Fruit fly (Drosophila melanogaster) whole organism, embryonic: Measurements from ENCODE around the gene Sec24CD.
A peak's percentile ranks its signal among the peaks of the same experiment; 100 is the strongest.

Experiments used
- B-H2 ChIP-seq: fragments of 200-800 bp; sonication (Bioruptor generic); optimal IDR thresholded peaks from 2 replicates; lab custom pipeline; 2018; ENCODE audit warnings: missing biosample characterization, mild to moderate bottlenecking, missing genetic modification characterization
- CG11456 ChIP-seq: fragments of 200-800 bp; sonication (Bioruptor generic); IDR thresholded peaks from 3 replicates; pipeline ENCODE4 v1.3.6; 2022; ENCODE audit warnings: missing biosample characterization, missing genetic modification characterization
- CG11696 ChIP-seq: fragments of 200-800 bp; sonication (Bioruptor generic); IDR thresholded peaks from 2 replicates; pipeline ENCODE4 v1.3.6; 2022; ENCODE audit warnings: missing biosample characterization, missing genetic modification characterization
- CG14965 ChIP-seq: fragments of 200-800 bp; sonication (Bioruptor generic); optimal IDR thresholded peaks from 2 replicates; lab custom pipeline; 2016; ENCODE audit warnings: missing biosample characterization, missing genetic modification characterization, borderline replicate concordance
- CG17912 ChIP-seq: fragments of 200-800 bp; sonication (Bioruptor generic); optimal IDR thresholded peaks from 2 replicates; lab custom pipeline; 2018; ENCODE audit warnings: missing biosample characterization, mild to moderate bottlenecking, missing genetic modification characterization
- CG30403 ChIP-seq: fragments of 200-800 bp; sonication (Bioruptor generic); optimal IDR thresholded peaks from 3 replicates; lab custom pipeline; 2016; ENCODE audit warnings: missing biosample characterization, missing genetic modification characterization
- CG31441 ChIP-seq: fragments of 200-800 bp; sonication (Bioruptor generic); IDR thresholded peaks from 2 replicates; pipeline ENCODE4 v1.3.6; 2022; ENCODE audit warnings: missing biosample characterization, missing genetic modification characterization
- CG6689 ChIP-seq: fragments of 200-800 bp; sonication (Bioruptor generic); IDR thresholded peaks from 2 replicates; pipeline ENCODE4 v1.3.6; 2022; ENCODE audit warnings: missing biosample characterization, missing genetic modification characterization
- CG7372 ChIP-seq: fragments of 200-800 bp; sonication (Bioruptor generic); IDR thresholded peaks from 2 replicates; pipeline ENCODE4 v1.3.6; 2022; ENCODE audit warnings: missing biosample characterization, missing genetic modification characterization
- CG7786 ChIP-seq: fragments of 200-800 bp; sonication (Bioruptor generic); optimal IDR thresholded peaks from 2 replicates; lab custom pipeline; 2016; ENCODE audit warnings: missing biosample characterization, missing genetic modification characterization
- CG7963 ChIP-seq: fragments of 200-800 bp; sonication (Bioruptor generic); IDR thresholded peaks from 3 replicates; pipeline ENCODE4 v1.3.6; 2022; ENCODE audit warnings: missing biosample characterization, missing genetic modification characterization; ENCODE audit not compliant: partially characterized antibody
- CG8944 ChIP-seq: fragments of 200-800 bp; sonication (Bioruptor generic); optimal IDR thresholded peaks from 3 replicates; lab custom pipeline; 2016; ENCODE audit warnings: missing biosample characterization, missing genetic modification characterization
- CG9727 ChIP-seq: fragments of 200-800 bp; sonication (Bioruptor generic); optimal IDR thresholded peaks from 3 replicates; lab custom pipeline; 2017; ENCODE audit warnings: missing biosample characterization, mild to moderate bottlenecking, missing genetic modification characterization
- Chrac-16 ChIP-seq: fragments of 200-800 bp; sonication (Bioruptor generic); optimal IDR thresholded peaks from 3 replicates; lab custom pipeline; 2016; ENCODE audit warnings: missing biosample characterization, missing genetic modification characterization
- CrebB ChIP-seq: fragments of 200-800 bp; sonication (Bioruptor generic); optimal IDR thresholded peaks from 3 replicates; lab custom pipeline; 2018; ENCODE audit warnings: missing biosample characterization, mild to moderate bottlenecking, missing genetic modification characterization
- D19A ChIP-seq: fragments of 200-800 bp; optimal IDR thresholded peaks from 3 replicates; lab custom pipeline; 2019; ENCODE audit warnings: missing biosample characterization, mild to moderate bottlenecking, missing genetic modification characterization, moderate library complexity
- Dad ChIP-seq: fragments of 200-800 bp; sonication (Bioruptor generic); optimal IDR thresholded peaks from 3 replicates; lab custom pipeline; 2016; ENCODE audit warnings: missing biosample characterization, missing genetic modification characterization
- Ets65A ChIP-seq: fragments of 200-800 bp; sonication (Bioruptor generic); peaks from one replicate; lab custom pipeline; 2016; ENCODE audit warnings: missing biosample characterization, missing genetic modification characterization
- HLH54F ChIP-seq: fragments of 200-800 bp; sonication (Bioruptor generic); optimal IDR thresholded peaks from 3 replicates; lab custom pipeline; 2016; ENCODE audit warnings: missing biosample characterization, missing genetic modification characterization
- HmgD ChIP-seq: fragments of 200-800 bp; sonication (Bioruptor generic); optimal IDR thresholded peaks from 3 replicates; lab custom pipeline; 2016; ENCODE audit warnings: missing biosample characterization, missing genetic modification characterization
- Hsf ChIP-seq: fragments of 200-800 bp; sonication (Bioruptor generic); optimal IDR thresholded peaks from 3 replicates; lab custom pipeline; 2016; ENCODE audit warnings: missing biosample characterization, missing genetic modification characterization
- MBD-R2 ChIP-seq: fragments of 200-800 bp; sonication (Bioruptor generic); IDR thresholded peaks from 2 replicates; pipeline ENCODE4 v1.3.6; 2022; ENCODE audit warnings: missing biosample characterization, missing genetic modification characterization
- Mes4 ChIP-seq: fragments of 200-800 bp; sonication (Bioruptor generic); optimal IDR thresholded peaks from 2 replicates; lab custom pipeline; 2016; ENCODE audit warnings: missing biosample characterization, missing genetic modification characterization
- Optix ChIP-seq: fragments of 200-800 bp; sonication (Bioruptor generic); IDR thresholded peaks from 3 replicates; pipeline ENCODE4 v1.3.6; 2022; ENCODE audit warnings: missing biosample characterization, missing genetic modification characterization
- Ravus ChIP-seq: fragments of 200-800 bp; sonication (Bioruptor generic); IDR thresholded peaks from 2 replicates; pipeline ENCODE4 v1.3.6; 2022; ENCODE audit warnings: missing biosample characterization, missing genetic modification characterization
- Sox100B ChIP-seq: fragments of 200-800 bp; sonication (Bioruptor generic); optimal IDR thresholded peaks from 3 replicates; lab custom pipeline; 2018; ENCODE audit warnings: missing biosample characterization, mild to moderate bottlenecking, missing genetic modification characterization
- TFAM ChIP-seq: fragments of 200-800 bp; sonication (Bioruptor generic); optimal IDR thresholded peaks from 2 replicates; lab custom pipeline; 2017; ENCODE audit warnings: missing biosample characterization, missing genetic modification characterization, inconsistent platforms
- Vsx1 ChIP-seq: fragments of 200-800 bp; sonication (Bioruptor generic); optimal IDR thresholded peaks from 2 replicates; lab custom pipeline; 2017; ENCODE audit warnings: missing biosample characterization, mild to moderate bottlenecking, missing genetic modification characterization, missing genetic modification reagents
- chinmo ChIP-seq: fragments of 200-800 bp; sonication (Bioruptor generic); IDR thresholded peaks from 4 replicates; pipeline ENCODE4 v1.3.6; 2022; ENCODE audit warnings: missing biosample characterization, missing genetic modification characterization; ENCODE audit not compliant: partially characterized antibody
- croc ChIP-seq: fragments of 200-800 bp; sonication (Bioruptor generic); conservative IDR thresholded peaks from 3 replicates; pipeline ENCODE4 v1.3.6; 2022; ENCODE audit warnings: missing biosample characterization, missing genetic modification characterization
- crp ChIP-seq, 2 experiments: fragments of 200-800 bp; sonication (Bioruptor generic); optimal IDR thresholded peaks; 2 replicates in 1 of 2; 3 replicates in 1 of 2; lab custom pipeline; 2017; ENCODE audit warnings: missing biosample characterization in 2 of 2, missing genetic modification characterization in 2 of 2, mild to moderate bottlenecking in 1 of 2, moderate library complexity in 1 of 2
- dmrt11E ChIP-seq: fragments of 200-800 bp; sonication (Bioruptor generic); optimal IDR thresholded peaks from 3 replicates; lab custom pipeline; 2018; ENCODE audit warnings: missing biosample characterization, mild to moderate bottlenecking, missing genetic modification characterization, moderate library complexity
- dmrt99B ChIP-seq: fragments of 200-800 bp; sonication (Bioruptor generic); optimal IDR thresholded peaks from 2 replicates; lab custom pipeline; 2018; ENCODE audit warnings: missing biosample characterization, mild to moderate bottlenecking, missing genetic modification characterization, moderate library complexity
- ems ChIP-seq: fragments of 200-800 bp; sonication (Bioruptor generic); optimal IDR thresholded peaks from 3 replicates; lab custom pipeline; 2016; ENCODE audit warnings: missing biosample characterization, missing genetic modification characterization
- ewg ChIP-seq: fragments of 200-800 bp; sonication (Bioruptor generic); optimal IDR thresholded peaks from 3 replicates; lab custom pipeline; 2017; ENCODE audit warnings: mild to moderate bottlenecking, missing biosample characterization, missing genetic modification reagents, missing genetic modification characterization
- fd96Cb ChIP-seq: fragments of 200-800 bp; sonication (Bioruptor generic); optimal IDR thresholded peaks from 2 replicates; lab custom pipeline; 2018; ENCODE audit warnings: missing biosample characterization, mild to moderate bottlenecking, missing genetic modification characterization, moderate library complexity
- gem ChIP-seq: fragments of 200-800 bp; sonication (Bioruptor generic); optimal IDR thresholded peaks from 2 replicates; lab custom pipeline; 2019; ENCODE audit warnings: missing biosample characterization, mild to moderate bottlenecking, missing genetic modification characterization, moderate library complexity
- gsb-n ChIP-seq: fragments of 200-800 bp; sonication (Bioruptor generic); optimal IDR thresholded peaks from 3 replicates; lab custom pipeline; 2018; ENCODE audit warnings: missing biosample characterization, mild to moderate bottlenecking, missing genetic modification characterization
- lbe ChIP-seq: fragments of 200-800 bp; sonication (Bioruptor generic); optimal IDR thresholded peaks from 2 replicates; lab custom pipeline; 2016; ENCODE audit warnings: missing biosample characterization, mild to moderate bottlenecking, missing genetic modification characterization
- pan ChIP-seq, 4 experiments: fragments of >200 bp in 3 of 4; fragments of 200-800 bp in 1 of 4; sonication (Bioruptor generic) in 1 of 4; optimal IDR thresholded peaks in 3 of 4; IDR thresholded peaks in 1 of 4; 2 replicates each; pipeline versions ENCODE4 v1.3.6 to Lab custom; 2017 to 2022; ENCODE audit warnings: missing biosample characterization in 2 of 4, missing genetic modification characterization in 2 of 4, mixed read lengths in 1 of 4
- prd ChIP-seq, 3 experiments: fragments of >200 bp in 2 of 3; fragments of 200-800 bp in 1 of 3; sonication (Bioruptor generic) in 1 of 3; optimal IDR thresholded peaks in 2 of 3; IDR thresholded peaks in 1 of 3; 2 replicates in 2 of 3; 3 replicates in 1 of 3; pipeline versions ENCODE4 v1.3.6 to Lab custom; 2017 to 2022; ENCODE audit warnings: missing biosample characterization in 1 of 3, missing genetic modification characterization in 1 of 3
- run ChIP-seq: fragments of 200-800 bp; sonication (Bioruptor generic); optimal IDR thresholded peaks from 3 replicates; lab custom pipeline; 2018; ENCODE audit warnings: missing biosample characterization, mild to moderate bottlenecking, missing genetic modification characterization
- sens-2 ChIP-seq: fragments of 200-800 bp; sonication (Bioruptor generic); IDR thresholded peaks from 2 replicates; pipeline ENCODE4 v1.3.6; 2022; ENCODE audit warnings: missing biosample characterization, missing genetic modification characterization
- sim ChIP-seq: fragments of 200-800 bp; sonication (Bioruptor generic); IDR thresholded peaks from 2 replicates; pipeline ENCODE4 v1.3.6; 2022; ENCODE audit warnings: missing biosample characterization, missing genetic modification characterization
- sqz ChIP-seq: fragments of 200-800 bp; sonication (Bioruptor generic); optimal IDR thresholded peaks from 3 replicates; lab custom pipeline; 2018; ENCODE audit warnings: missing biosample characterization, mild to moderate bottlenecking, missing genetic modification characterization
- sug ChIP-seq: fragments of 200-800 bp; optimal IDR thresholded peaks from 2 replicates; lab custom pipeline; 2019; ENCODE audit warnings: missing biosample characterization, mild to moderate bottlenecking, missing genetic modification characterization, moderate library complexity
- tin ChIP-seq: fragments of 200-800 bp; sonication (Bioruptor generic); optimal IDR thresholded peaks from 3 replicates; lab custom pipeline; 2016; ENCODE audit warnings: missing biosample characterization, missing genetic modification characterization
- toy ChIP-seq: fragments of 200-800 bp; sonication (Bioruptor generic); IDR thresholded peaks from 2 replicates; pipeline ENCODE4 v1.3.6; 2022; ENCODE audit warnings: missing biosample characterization, missing genetic modification characterization
- ttk ChIP-seq: fragments of 200-800 bp; sonication (Bioruptor generic); IDR thresholded peaks from 2 replicates; pipeline ENCODE4 v2.1.2; 2022; ENCODE audit warnings: missing biosample characterization, missing genetic modification characterization
- zf30C ChIP-seq: fragments of 200-800 bp; sonication (Bioruptor generic); optimal IDR thresholded peaks from 3 replicates; lab custom pipeline; 2018; ENCODE audit warnings: missing biosample characterization, mild to moderate bottlenecking, missing genetic modification characterization
- zfh1 ChIP-seq: fragments of 200-800 bp; sonication (Bioruptor generic); IDR thresholded peaks from 3 replicates; pipeline ENCODE4 v1.3.6; 2022; ENCODE audit warnings: missing biosample characterization, missing genetic modification characterization

The Sec24CD gene

DNA sequence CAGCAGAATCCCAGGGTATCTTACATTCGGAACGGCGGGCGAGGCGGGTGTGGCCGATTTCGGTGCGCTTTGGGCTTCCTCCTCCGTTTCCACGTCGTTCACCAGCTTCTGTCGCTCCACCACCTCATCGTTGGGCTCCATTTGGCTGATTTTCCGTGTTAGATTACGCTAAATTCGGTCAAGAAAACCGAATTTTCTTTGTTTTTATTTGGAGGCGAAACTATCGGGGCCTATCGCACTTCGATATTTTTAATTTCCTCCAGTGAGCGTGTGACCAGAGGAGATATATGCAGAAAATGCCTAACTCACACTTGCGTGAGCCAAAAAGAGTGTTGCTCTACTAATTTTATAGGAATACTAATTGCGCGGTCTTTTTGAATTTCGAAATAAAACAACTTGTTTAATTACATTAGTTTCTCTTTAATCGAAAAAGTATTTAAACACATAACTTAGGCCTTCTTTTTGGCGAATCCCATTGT is 44.5 kb downstream of the Sec24CD start, which contains the start of gene CG10874 (continued):
- no peak for TF ChIP-seq zf30C
- no peak for TF ChIP-seq CG7372 (GFP tag; lab: Robert Waterston, UW)
- no peak for TF ChIP-seq CG7963 (GFP tag; lab: Robert Waterston, UW)
- TF ChIP-seq ems (GFP tag; lab: Kevin White, UChicago), result no peak
- TF ChIP-seq dmrt11E (tag; lab: Kevin White, UChicago), result no peak
- no peak for TF ChIP-seq Vsx1
- TF ChIP-seq CG17912 (GFP tag; lab: Kevin White, UChicago), result no peak
- no peak for TF ChIP-seq Hsf (GFP tag; lab: Kevin White, UChicago)
- no peak for TF ChIP-seq CG8944
- TF ChIP-seq Ravus (GFP tag; lab: Robert Waterston, UW), result no peak
- no peak for TF ChIP-seq CG11456 (GFP tag; lab: Robert Waterston, UW)
- TF ChIP-seq ttk (GFP tag; lab: Robert Waterston, UW), result no peak
- no peak for TF ChIP-seq Mes4
- TF ChIP-seq TFAM (GFP tag; lab: Kevin White, UChicago), result no peak
- peak; percentile 51 for TF ChIP-seq HmgD (GFP tag; lab: Kevin White, UChicago)
- TF ChIP-seq CG11696 (GFP tag; lab: Robert Waterston, UW), result no peak
- no peak for TF ChIP-seq Optix (GFP tag; lab: Robert Waterston, UW)
- TF ChIP-seq CG6689 (GFP tag; lab: Robert Waterston, UW), result no peak
- TF ChIP-seq ewg (GFP tag; lab: Kevin White, UChicago), result no peak
- no peak for TF ChIP-seq Sox100B
- peak; percentile 1 for TF ChIP-seq CG9727 (GFP tag; lab: Kevin White, UChicago)
- TF ChIP-seq gem (tag; lab: Kevin White, UChicago), result peak; percentile 4
- no peak for TF ChIP-seq chinmo (GFP tag; lab: Robert Waterston, UW)
- TF ChIP-seq B-H2 (GFP tag; lab: Kevin White, UChicago), result peak; percentile 61
- no peak for TF ChIP-seq D19A
- TF ChIP-seq pan (optimal IDR thresholded peaks at IDR 0.05; lab: Kevin White, UChicago), result no peak
- no peak for TF ChIP-seq pan (GFP tag; optimal IDR thresholded peaks at IDR 0.05 in 1 of 2, IDR thresholded peaks at IDR 0.05 in 1 of 2)
- TF ChIP-seq Chrac-16 (GFP tag; lab: Kevin White, UChicago), result no peak
- TF ChIP-seq sqz (GFP tag; lab: Kevin White, UChicago), result no peak
- TF ChIP-seq zfh1 (GFP tag; lab: Robert Waterston, UW), result no peak
- TF ChIP-seq croc (GFP tag; lab: Robert Waterston, UW), result no peak
- peak; percentile 35 for TF ChIP-seq sug (tag; lab: Kevin White, UChicago)
- TF ChIP-seq CG30403, result no peak
- no peak for TF ChIP-seq CG14965 (GFP tag; lab: Kevin White, UChicago)
- TF ChIP-seq tin, result no peak
- peak; percentile 14 for TF ChIP-seq CrebB (tag; lab: Kevin White, UChicago)
- TF ChIP-seq MBD-R2, result no peak
- TF ChIP-seq HLH54F, result no peak
- no peak for TF ChIP-seq dmrt99B (tag; lab: Kevin White, UChicago)
- no peak for TF ChIP-seq fd96Cb (tag; lab: Kevin White, UChicago)
- TF ChIP-seq gsb-n (tag; lab: Kevin White, UChicago), result no peak
- no peak for TF ChIP-seq CG31441 (GFP tag; lab: Robert Waterston, UW)
- TF ChIP-seq toy (GFP tag; lab: Robert Waterston, UW), result no peak
- TF ChIP-seq crp (GFP tag; optimal IDR thresholded peaks at IDR 0.05; lab: Kevin White, UChicago), result no peak
- TF ChIP-seq CG7786 (GFP tag; lab: Kevin White, UChicago), result no peak
- no peak for TF ChIP-seq run
- no peak for TF ChIP-seq Dad (GFP tag; lab: Kevin White, UChicago)
- no peak for TF ChIP-seq sim
- TF ChIP-seq prd (optimal IDR thresholded peaks at IDR 0.05; lab: Kevin White, UChicago), result no peak
- no peak for TF ChIP-seq prd (GFP tag; IDR thresholded peaks at IDR 0.05; lab: Robert Waterston, UW)
- TF ChIP-seq sens-2 (GFP tag; lab: Robert Waterston, UW), result no peak
- peak; percentile 90 for TF ChIP-seq Ets65A
- TF ChIP-seq lbe (GFP tag; lab: Kevin White, UChicago), result no peak
